Worm (Caenorhabditis elegans) whole organism, midembryonic: ENCODE results near the gene aat-7.
A peak's percentile ranks its signal among the peaks of the same experiment; 100 is the strongest.

Experiments
- T22C8.4 ChIP-seq: fragments of 200-800 bp; sonication (Bioruptor generic); IDR thresholded peaks from 2 replicates; pipeline ENCODE4 v1.3.6; 2022; ENCODE audit warnings: missing genetic modification characterization, missing compliant biosample characterization
- cog-1 ChIP-seq: sonication (generic microtip); optimal IDR thresholded peaks from 2 replicates; lab custom pipeline; 2016; ENCODE audit warnings: missing genetic modification characterization, missing compliant biosample characterization
- flt-1 ChIP-seq: fragments of 200-800 bp; sonication (Bioruptor generic); IDR thresholded peaks from 2 replicates; pipeline ENCODE4 v1.3.6; 2022; ENCODE audit warnings: missing genetic modification characterization, missing compliant biosample characterization
- klf-2 ChIP-seq: fragments of 200-800 bp; sonication (Bioruptor generic); conservative IDR thresholded peaks from 2 replicates; pipeline ENCODE4 v1.3.6; 2022; ENCODE audit warnings: missing genetic modification reagents, missing genetic modification characterization, missing compliant biosample characterization
- med-1 ChIP-seq: sonication (generic microtip); optimal IDR thresholded peaks from 2 replicates; lab custom pipeline; 2017; ENCODE audit warnings: missing genetic modification characterization, mild to moderate bottlenecking, missing compliant biosample characterization, antibody characterized with exemption, missing genetic modification reagents; ENCODE audit not compliant: insufficient read depth
- ref-1 ChIP-seq: fragments of 200-800 bp; sonication (Bioruptor generic); conservative IDR thresholded peaks from 2 replicates; pipeline ENCODE4 v1.3.6; 2022; ENCODE audit warnings: missing genetic modification reagents, missing genetic modification characterization, missing compliant biosample characterization
- tab-1 ChIP-seq: fragments of 200-800 bp; sonication (Bioruptor generic); IDR thresholded peaks from 2 replicates; pipeline ENCODE4 v1.3.6; 2022; ENCODE audit warnings: missing genetic modification characterization, missing compliant biosample characterization
- ztf-23 ChIP-seq: fragments of 200-800 bp; sonication (Bioruptor generic); IDR thresholded peaks from 2 replicates; pipeline ENCODE4 v1.3.6; 2022; ENCODE audit warnings: missing genetic modification reagents, missing genetic modification characterization, missing compliant biosample characterization
- ztf-29 ChIP-seq: fragments of 200-800 bp; sonication (Bioruptor generic); IDR thresholded peaks from 2 replicates; pipeline ENCODE4 v1.3.6; 2022; ENCODE audit warnings: missing genetic modification reagents, missing genetic modification characterization, missing compliant biosample characterization

DNA sequence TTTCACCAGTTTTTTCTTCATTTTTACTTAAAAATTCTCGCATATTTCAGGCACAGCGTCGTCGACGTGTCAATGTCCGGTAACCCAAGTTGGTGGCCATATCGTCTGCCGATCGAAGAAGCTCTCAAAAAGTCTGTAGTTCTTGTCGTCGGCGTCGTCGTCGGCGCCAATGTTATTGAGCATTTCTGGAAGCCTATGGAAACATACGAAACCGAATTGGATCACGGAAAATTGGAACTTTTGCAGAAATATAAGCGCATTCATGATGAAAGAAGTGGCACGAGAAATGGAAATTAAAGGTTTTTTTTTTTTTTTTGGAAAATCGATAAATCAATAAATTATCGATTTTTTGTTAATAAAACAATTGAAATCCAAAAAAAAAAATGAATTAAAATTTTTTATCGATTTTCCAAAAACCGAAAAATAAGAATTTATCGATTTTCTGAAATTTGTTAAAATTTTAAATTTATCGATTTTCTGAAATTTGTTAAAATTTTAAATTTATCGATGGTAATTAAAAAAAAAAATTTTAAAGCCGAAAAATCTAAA is 25.8 kb downstream of the aat-7 start, which contains the start of gene alkb-1:
- TF ChIP-seq flt-1 (no peak), ztf-29 (GFP tag; lab: Robert Waterston, UW) (no peak), tab-1 (GFP tag; lab: Robert Waterston, UW) (no peak), ref-1 (GFP tag; lab: Robert Waterston, UW) (no peak), T22C8.4 (GFP tag; lab: Robert Waterston, UW) (peak; percentile 45; the same call in 1 of the 2 replicates), klf-2 (GFP tag; lab: Robert Waterston, UW) (no peak), ztf-23 (GFP tag; lab: Robert Waterston, UW) (no peak), med-1 (GFP tag; lab: Kevin White, UChicago) (no peak), cog-1 (no peak)
